Fruit fly (Drosophila melanogaster) whole organism, prepupa: ENCODE results near the gene GlyRS.

Source experiments
- Blimp-1 ChIP-seq: fragments of 200-800 bp; sonication (Bioruptor generic); optimal IDR thresholded peaks from 3 replicates; lab custom pipeline; 2017; ENCODE audit warnings: missing biosample characterization, missing genetic modification characterization, mild to moderate bottlenecking, moderate library complexity, missing genetic modification reagents
- CG10631 ChIP-seq: fragments of 200-800 bp; sonication (Bioruptor generic); optimal IDR thresholded peaks from 2 replicates; lab custom pipeline; 2016; ENCODE audit warnings: missing biosample characterization, missing genetic modification characterization
- CG11294 ChIP-seq: fragments of 200-800 bp; sonication (Bioruptor generic); IDR thresholded peaks from 2 replicates; pipeline ENCODE4 v1.3.6; 2022; ENCODE audit warnings: missing biosample characterization, missing genetic modification characterization
- CG11762 ChIP-seq: fragments of 200-800 bp; sonication (Bioruptor generic); optimal IDR thresholded peaks from 3 replicates; lab custom pipeline; 2016; ENCODE audit warnings: missing biosample characterization, missing genetic modification characterization; ENCODE audit not compliant: insufficient read depth
- CG11902 ChIP-seq: fragments of 200-800 bp; sonication (Bioruptor generic); optimal IDR thresholded peaks from 3 replicates; lab custom pipeline; 2016; ENCODE audit warnings: missing biosample characterization, missing genetic modification characterization
- CG15336 ChIP-seq: fragments of 200-800 bp; sonication (Bioruptor generic); IDR thresholded peaks from 2 replicates; pipeline ENCODE4 v1.3.6; 2022; ENCODE audit warnings: missing biosample characterization, missing genetic modification characterization
- CG1621 ChIP-seq: fragments of 200-800 bp; sonication (Bioruptor generic); optimal IDR thresholded peaks from 3 replicates; lab custom pipeline; 2018; ENCODE audit warnings: missing biosample characterization, mild to moderate bottlenecking, missing genetic modification characterization
- CG16779 ChIP-seq: fragments of 200-800 bp; sonication (Bioruptor generic); optimal IDR thresholded peaks from 3 replicates; lab custom pipeline; 2017; ENCODE audit warnings: missing biosample characterization, mild to moderate bottlenecking, missing genetic modification characterization
- CG3032 ChIP-seq: fragments of 200-800 bp; optimal IDR thresholded peaks from 2 replicates; lab custom pipeline; 2019; ENCODE audit warnings: missing biosample characterization, mild to moderate bottlenecking, missing genetic modification characterization, moderate library complexity
- CG31627 ChIP-seq: fragments of 200-800 bp; sonication (Bioruptor generic); optimal IDR thresholded peaks from 3 replicates; lab custom pipeline; 2016; ENCODE audit warnings: missing biosample characterization, missing genetic modification characterization
- CG32006 ChIP-seq: fragments of 200-800 bp; sonication (Bioruptor generic); optimal IDR thresholded peaks from 3 replicates; lab custom pipeline; 2017; ENCODE audit warnings: missing biosample characterization, mild to moderate bottlenecking, missing genetic modification characterization
- CG34406 ChIP-seq: fragments of 200-800 bp; sonication (Bioruptor generic); optimal IDR thresholded peaks from 3 replicates; lab custom pipeline; 2016; ENCODE audit warnings: missing biosample characterization, missing genetic modification characterization
- CG3919 ChIP-seq: fragments of 200-800 bp; sonication (Bioruptor generic); optimal IDR thresholded peaks from 3 replicates; lab custom pipeline; 2016; ENCODE audit warnings: missing biosample characterization, missing genetic modification characterization
- CG4318 ChIP-seq: fragments of 200-800 bp; sonication (Bioruptor generic); optimal IDR thresholded peaks from 3 replicates; lab custom pipeline; 2017; ENCODE audit warnings: missing biosample characterization, mild to moderate bottlenecking, missing genetic modification characterization
- CG6276 ChIP-seq: fragments of 200-800 bp; sonication (Bioruptor generic); optimal IDR thresholded peaks from 2 replicates; lab custom pipeline; 2017; ENCODE audit warnings: missing biosample characterization, mild to moderate bottlenecking, missing genetic modification characterization
- CG6808 ChIP-seq: fragments of 200-800 bp; sonication (Bioruptor generic); optimal IDR thresholded peaks from 3 replicates; lab custom pipeline; 2017; ENCODE audit warnings: missing biosample characterization, missing genetic modification characterization, mild to moderate bottlenecking, moderate library complexity, missing genetic modification reagents
- CG7368 ChIP-seq: fragments of 200-800 bp; sonication (Bioruptor generic); optimal IDR thresholded peaks from 3 replicates; lab custom pipeline; 2016; ENCODE audit warnings: missing biosample characterization, missing genetic modification characterization
- CG8119 ChIP-seq: fragments of 200-800 bp; sonication (Bioruptor generic); IDR thresholded peaks from 3 replicates; pipeline ENCODE4 v1.3.6; 2022; ENCODE audit warnings: missing biosample characterization, missing genetic modification characterization
- CG8319 ChIP-seq: fragments of 200-800 bp; sonication (Bioruptor generic); optimal IDR thresholded peaks from 3 replicates; lab custom pipeline; 2016; ENCODE audit warnings: missing biosample characterization, missing genetic modification characterization
- CG8632 ChIP-seq: fragments of 200-800 bp; sonication (Bioruptor generic); optimal IDR thresholded peaks from 3 replicates; lab custom pipeline; 2016; ENCODE audit warnings: missing biosample characterization, missing genetic modification characterization
- CG9139 ChIP-seq: fragments of 200-800 bp; sonication (Bioruptor generic); optimal IDR thresholded peaks from 3 replicates; lab custom pipeline; 2017; ENCODE audit warnings: missing biosample characterization, mild to moderate bottlenecking, missing genetic modification characterization
- Eip75B ChIP-seq: fragments of 200-800 bp; sonication (Bioruptor generic); optimal IDR thresholded peaks from 3 replicates; lab custom pipeline; 2016; ENCODE audit warnings: missing biosample characterization, missing genetic modification characterization
- Eip78C ChIP-seq: fragments of 200-800 bp; sonication (Bioruptor generic); peaks from one replicate; lab custom pipeline; 2016; ENCODE audit warnings: missing biosample characterization, missing genetic modification characterization
- Ets21C ChIP-seq: fragments of 200-800 bp; sonication (Bioruptor generic); optimal IDR thresholded peaks from 3 replicates; lab custom pipeline; 2016; ENCODE audit warnings: missing biosample characterization, missing genetic modification characterization
- Ets96B ChIP-seq: fragments of 200-800 bp; optimal IDR thresholded peaks from 2 replicates; lab custom pipeline; 2019; ENCODE audit warnings: missing biosample characterization, mild to moderate bottlenecking, missing genetic modification characterization, moderate library complexity
- Gug ChIP-seq: fragments of 200-800 bp; sonication (Bioruptor generic); IDR thresholded peaks from 2 replicates; pipeline ENCODE4 v1.3.6; 2022; ENCODE audit warnings: missing biosample characterization, missing genetic modification characterization
- Hr38 ChIP-seq: sonication (Bioruptor generic); optimal IDR thresholded peaks from 2 replicates; lab custom pipeline; 2016; ENCODE audit warnings: missing biosample characterization, missing genetic modification characterization
- Lpt ChIP-seq: fragments of 200-800 bp; sonication (Bioruptor generic); optimal IDR thresholded peaks from 3 replicates; lab custom pipeline; 2016; ENCODE audit warnings: missing biosample characterization, missing genetic modification characterization
- Met ChIP-seq: fragments of 200-800 bp; sonication (Bioruptor generic); optimal IDR thresholded peaks from 3 replicates; lab custom pipeline; 2016; ENCODE audit warnings: missing biosample characterization, missing genetic modification characterization
- OdsH ChIP-seq: fragments of 200-800 bp; sonication (Bioruptor generic); optimal IDR thresholded peaks from 3 replicates; lab custom pipeline; 2016; ENCODE audit warnings: missing biosample characterization, missing genetic modification characterization
- Sox102F ChIP-seq: fragments of 200-800 bp; sonication (Bioruptor generic); optimal IDR thresholded peaks from 2 replicates; lab custom pipeline; 2016; ENCODE audit warnings: missing biosample characterization, mild to moderate bottlenecking, missing genetic modification characterization
- Sox14 ChIP-seq: fragments of 200-800 bp; sonication (Bioruptor generic); optimal IDR thresholded peaks from 3 replicates; lab custom pipeline; 2016; ENCODE audit warnings: missing biosample characterization, missing genetic modification characterization
- Sox15 ChIP-seq: fragments of 200-800 bp; sonication (Bioruptor generic); optimal IDR thresholded peaks from 3 replicates; lab custom pipeline; 2016; ENCODE audit warnings: missing biosample characterization, missing genetic modification characterization
- achi ChIP-seq: fragments of 200-800 bp; sonication (Bioruptor generic); optimal IDR thresholded peaks from 3 replicates; lab custom pipeline; 2016; ENCODE audit warnings: missing biosample characterization, missing genetic modification characterization
- acj6 ChIP-seq: fragments of 200-800 bp; sonication (Bioruptor generic); optimal IDR thresholded peaks from 3 replicates; lab custom pipeline; 2016; ENCODE audit warnings: missing biosample characterization, missing genetic modification characterization
- cyc ChIP-seq: fragments of 200-800 bp; sonication (Bioruptor generic); optimal IDR thresholded peaks from 3 replicates; lab custom pipeline; 2016; ENCODE audit warnings: missing biosample characterization, missing genetic modification characterization
- dac ChIP-seq: fragments of 200-800 bp; sonication (Bioruptor generic); optimal IDR thresholded peaks from 2 replicates; lab custom pipeline; 2017; ENCODE audit warnings: missing biosample characterization, mild to moderate bottlenecking, missing genetic modification characterization
- dsx ChIP-seq: fragments of 200-800 bp; optimal IDR thresholded peaks from 3 replicates; lab custom pipeline; 2019; ENCODE audit warnings: missing biosample characterization, mild to moderate bottlenecking, missing genetic modification characterization, moderate library complexity; ENCODE audit not compliant: poor library complexity, severe bottlenecking
- eg ChIP-seq: fragments of 200-800 bp; sonication (Bioruptor generic); IDR thresholded peaks from 3 replicates; pipeline ENCODE4 v1.3.6; 2022; ENCODE audit warnings: missing biosample characterization, missing genetic modification characterization
- fd59A ChIP-seq: fragments of 200-800 bp; sonication (Bioruptor generic); optimal IDR thresholded peaks from 2 replicates; lab custom pipeline; 2017; ENCODE audit warnings: missing biosample characterization, mild to moderate bottlenecking, missing genetic modification characterization, missing genetic modification reagents
- fd85E ChIP-seq: fragments of 200-800 bp; sonication (Bioruptor generic); optimal IDR thresholded peaks from 3 replicates; lab custom pipeline; 2016; ENCODE audit warnings: missing biosample characterization, missing genetic modification characterization
- fkh ChIP-seq: fragments of 200-800 bp; sonication (Bioruptor generic); optimal IDR thresholded peaks from 3 replicates; lab custom pipeline; 2017; ENCODE audit warnings: missing biosample characterization, mild to moderate bottlenecking, missing genetic modification characterization, moderate library complexity
- lz ChIP-seq: fragments of 200-800 bp; sonication (Bioruptor generic); optimal IDR thresholded peaks from 3 replicates; lab custom pipeline; 2016; ENCODE audit warnings: missing biosample characterization, missing genetic modification characterization
- net ChIP-seq: fragments of 200-800 bp; sonication (Bioruptor generic); optimal IDR thresholded peaks from 3 replicates; lab custom pipeline; 2016; ENCODE audit warnings: missing biosample characterization, missing genetic modification characterization
- pdm3 ChIP-seq: fragments of 200-800 bp; sonication (Bioruptor generic); optimal IDR thresholded peaks from 3 replicates; lab custom pipeline; 2016; ENCODE audit warnings: missing biosample characterization, missing genetic modification characterization
- salr ChIP-seq, 2 experiments: fragments of 200-800 bp; sonication (Bioruptor generic); optimal IDR thresholded peaks; 3 replicates each; lab custom pipeline; 2016 to 2018; ENCODE audit warnings: missing biosample characterization in 2 of 2, missing genetic modification characterization in 2 of 2, mild to moderate bottlenecking in 1 of 2
- spab ChIP-seq: fragments of 200-800 bp; sonication (Bioruptor generic); optimal IDR thresholded peaks from 2 replicates; lab custom pipeline; 2017; ENCODE audit warnings: missing biosample characterization, mild to moderate bottlenecking, missing genetic modification characterization, missing genetic modification reagents
- ss ChIP-seq, 2 experiments: fragments of 200-800 bp; sonication (Bioruptor generic); optimal IDR thresholded peaks; 2 replicates in 1 of 2; 3 replicates in 1 of 2; lab custom pipeline; 2017 to 2018; ENCODE audit warnings: mild to moderate bottlenecking in 2 of 2, missing biosample characterization in 2 of 2, missing genetic modification characterization in 2 of 2, moderate library complexity in 1 of 2
- svp ChIP-seq: fragments of 200-800 bp; sonication (Bioruptor generic); peaks from one replicate; lab custom pipeline; 2016; ENCODE audit warnings: missing biosample characterization, missing genetic modification characterization
- topi ChIP-seq: fragments of 200-800 bp; sonication (Bioruptor generic); optimal IDR thresholded peaks from 3 replicates; lab custom pipeline; 2016; ENCODE audit warnings: missing biosample characterization, missing genetic modification characterization
- vri ChIP-seq: fragments of 200-800 bp; sonication (Bioruptor generic); optimal IDR thresholded peaks from 3 replicates; lab custom pipeline; 2016; ENCODE audit warnings: missing biosample characterization, mild to moderate bottlenecking, missing genetic modification characterization

The GlyRS gene

dm6 chr3L:15094589-15095288, at the start of gene GlyRS, which contains the start of the genes sstn and Plp:
GlyRS (plus strand) TSS chr3L:15095142.
sstn (minus strand) TSS chr3L:15094719.
Plp (minus strand) TSS chr3L:15094724.
- TF ChIP-seq lz (GFP tag; lab: Kevin White, UChicago), result peak; percentile 0
- peak; percentile 33 for TF ChIP-seq CG3032
- no peak for TF ChIP-seq CG8319 (GFP tag; lab: Kevin White, UChicago)
- peak in 1 of 2 experiments; percentile 33 for TF ChIP-seq ss (GFP tag; optimal IDR thresholded peaks at IDR 0.05; lab: Kevin White, UChicago)
- peak; percentile 17 for TF ChIP-seq fd59A (GFP tag; lab: Kevin White, UChicago)
- TF ChIP-seq CG3919 (GFP tag; lab: Kevin White, UChicago), result peak; percentile 18
- peak; percentile 41 for TF ChIP-seq dsx (GFP tag; lab: Kevin White, UChicago)
- no peak for TF ChIP-seq CG11902 (GFP tag; lab: Kevin White, UChicago)
- TF ChIP-seq fd85E, result no peak
- no peak for TF ChIP-seq Lpt (GFP tag; lab: Kevin White, UChicago)
- TF ChIP-seq spab, result no peak
- no peak for TF ChIP-seq CG1621 (tag; lab: Kevin White, UChicago)
- TF ChIP-seq CG6276 (GFP tag; lab: Kevin White, UChicago), result no peak
- no peak for TF ChIP-seq CG11294 (GFP tag; lab: Robert Waterston, UW)
- TF ChIP-seq eg (GFP tag; lab: Robert Waterston, UW), result no peak
- TF ChIP-seq achi (GFP tag; lab: Kevin White, UChicago), result peak; percentile 33
- no peak for TF ChIP-seq topi (GFP tag; lab: Kevin White, UChicago)
- TF ChIP-seq net, result peak; percentile 11
- TF ChIP-seq Gug (GFP tag; lab: Robert Waterston, UW), result no peak
- no peak for TF ChIP-seq CG7368 (GFP tag; lab: Kevin White, UChicago)
- peak; percentile 55 for TF ChIP-seq CG10631 (GFP tag; lab: Kevin White, UChicago)
- no peak for TF ChIP-seq fkh
- peak; percentile 60 for TF ChIP-seq svp (GFP tag; lab: Kevin White, UChicago)
- TF ChIP-seq Eip75B, result peak; percentile 12
- TF ChIP-seq OdsH, result peak; percentile 41
- peak; percentile 45 for TF ChIP-seq CG32006
- TF ChIP-seq dac (GFP tag; lab: Kevin White, UChicago), result no peak
- peak; percentile 33 for TF ChIP-seq Blimp-1 (GFP tag; lab: Kevin White, UChicago)
- TF ChIP-seq CG15336 (GFP tag; lab: Robert Waterston, UW), result 0 out of 2 replicates have a peak, but pooled peaks have one; percentile 23
- TF ChIP-seq salr (GFP tag; optimal IDR thresholded peaks at IDR 0.05; lab: Kevin White, UChicago), result peak in 1 of 2 experiments; percentile 19
- TF ChIP-seq Ets96B (tag; lab: Kevin White, UChicago), result peak; percentile 28
- TF ChIP-seq CG8119 (GFP tag; lab: Robert Waterston, UW), result no peak
- no peak for TF ChIP-seq CG6808 (GFP tag; lab: Kevin White, UChicago)
- TF ChIP-seq CG8632, result peak; percentile 28
- no peak for TF ChIP-seq Sox102F
- TF ChIP-seq pdm3 (GFP tag; lab: Kevin White, UChicago), result peak; percentile 29
- TF ChIP-seq CG34406 (GFP tag; lab: Kevin White, UChicago), result peak; percentile 26
- TF ChIP-seq vri, result peak; percentile 24
- TF ChIP-seq Eip78C (GFP tag; lab: Kevin White, UChicago), result peak; percentile 57
- TF ChIP-seq CG31627 (GFP tag; lab: Kevin White, UChicago), result no peak
- TF ChIP-seq Hr38 (GFP tag; lab: Kevin White, UChicago), result no peak
- no peak for TF ChIP-seq Ets21C (GFP tag; lab: Kevin White, UChicago)
- TF ChIP-seq Sox14 (GFP tag; lab: Kevin White, UChicago), result no peak
- TF ChIP-seq Sox15, result no peak
- peak; percentile 36 for TF ChIP-seq acj6
- no peak for TF ChIP-seq CG11762 (GFP tag; lab: Kevin White, UChicago)
- no peak for TF ChIP-seq CG4318
- peak; percentile 0 for TF ChIP-seq CG16779 (tag; lab: Kevin White, UChicago)
- TF ChIP-seq CG9139 (GFP tag; lab: Kevin White, UChicago), result no peak
- TF ChIP-seq cyc (GFP tag; lab: Kevin White, UChicago), result no peak
- peak; percentile 18 for TF ChIP-seq Met
